Worm (Caenorhabditis elegans): ENCODE measurements around the gene E04F6.8.
A peak's percentile ranks its signal among the peaks of the same experiment; 100 is the strongest.

Gene E04F6.8

ce11 chrII:7239705-7240104 is 28.5 kb upstream of the E04F6.8 start:
- TF ChIP-seq fkh-10 (GFP tag; optimal IDR thresholded peaks at IDR 0.05): no peak
- TF ChIP-seq nhr-85 (tag): peak; percentile 56
- TF ChIP-seq lin-14 (GFP tag; optimal IDR thresholded peaks at IDR 0.05): peak; percentile 13

ce11 chrII:7238791-7239190 is 27.6 kb upstream of the E04F6.8 start:
- TF ChIP-seq nhr-20 (tag; optimal IDR thresholded peaks at IDR 0.05) (no peak), lin-14 (GFP tag; optimal IDR thresholded peaks at IDR 0.05) (peak; percentile 31), efl-1 (optimal IDR thresholded peaks at IDR 0.05) (no peak), efl-1 (GFP tag; optimal IDR thresholded peaks at IDR 0.05 in 1 of 2) (peak in 1 of 2 experiments; percentile 52), nhr-85 (tag) (peak; percentile 60)

- TF ChIP-seq mep-1 (tag; optimal IDR thresholded peaks at IDR 0.05): no peak
- peak; percentile 95 for TF ChIP-seq elt-2 (tag; optimal IDR thresholded peaks at IDR 0.05)
- TF ChIP-seq sox-4 (tag; optimal IDR thresholded peaks at IDR 0.05): no peak
- no peak for TF ChIP-seq efl-1 (optimal IDR thresholded peaks at IDR 0.05)
- peak in 1 of 2 experiments; percentile 87 for TF ChIP-seq efl-1 (GFP tag; optimal IDR thresholded peaks at IDR 0.05 in 1 of 2)
- TF ChIP-seq pag-3 (tag; optimal IDR thresholded peaks at IDR 0.05; ENCODE audit: borderline replicate concordance, insufficient read depth): no peak
- no peak for TF ChIP-seq zag-1 (tag; optimal IDR thresholded peaks at IDR 0.05)
- peak in 1 of 2 experiments; percentile 2 for TF ChIP-seq mdl-1 (tag; optimal IDR thresholded peaks at IDR 0.05)
- TF ChIP-seq jun-1 (tag; optimal IDR thresholded peaks at IDR 0.05): no peak
- no peak for TF ChIP-seq nhr-12 (tag; optimal IDR thresholded peaks at IDR 0.05)
- peak; percentile 16 for TF ChIP-seq nhr-71 (tag; optimal IDR thresholded peaks at IDR 0.05)
- TF ChIP-seq nhr-20 (tag; optimal IDR thresholded peaks at IDR 0.05): peak; percentile 23
- no peak for TF ChIP-seq ets-5 (GFP tag; IDR thresholded peaks at IDR 0.05)
- no peak for TF ChIP-seq isw-1 (GFP tag; IDR thresholded peaks at IDR 0.05)
- TF ChIP-seq fos-1 (tag; optimal IDR thresholded peaks at IDR 0.05): no peak
- no peak for TF ChIP-seq snu-23 (GFP tag; optimal IDR thresholded peaks at IDR 0.05)
- no peak for TF ChIP-seq grh-1 (GFP tag; IDR thresholded peaks at IDR 0.05)
- peak in 1 of 2 experiments; percentile 53 for TF ChIP-seq lin-35 (GFP tag; optimal IDR thresholded peaks at IDR 0.05)
- no peak for TF ChIP-seq ceh-8 (GFP tag; optimal IDR thresholded peaks at IDR 0.05)
- TF ChIP-seq fkh-8 (tag; optimal IDR thresholded peaks at IDR 0.05): no peak
- no peak for TF ChIP-seq efl-3 (GFP tag; optimal IDR thresholded peaks at IDR 0.05)
- TF ChIP-seq nhr-19 (GFP tag; conservative IDR thresholded peaks at IDR 0.05): peak; percentile 68
Observed at ce11 chrII:7238248-7238647, 27.1 kb upstream of the E04F6.8 start, which contains the start of gene aqp-1. TSS of gene aqp-1 (minus strand) at chrII:7238349.

- TF ChIP-seq lin-35 (GFP tag; optimal IDR thresholded peaks at IDR 0.05) (peak in 1 of 2 experiments; percentile 17), alr-1 (tag; optimal IDR thresholded peaks at IDR 0.05; ENCODE audit: borderline replicate concordance) (no peak), elt-2 (tag; optimal IDR thresholded peaks at IDR 0.05) (peak; percentile 8), egl-27 (tag; optimal IDR thresholded peaks at IDR 0.05) (no peak), mab-9 (GFP tag; IDR thresholded peaks at IDR 0.05) (no peak), C34B4.2 (tag; optimal IDR thresholded peaks at IDR 0.05) (no peak), swsn-7 (tag; optimal IDR thresholded peaks at IDR 0.05) (no peak), efl-1 (optimal IDR thresholded peaks at IDR 0.05) (no peak), efl-1 (GFP tag; optimal IDR thresholded peaks at IDR 0.05 in 1 of 2) (peak in 1 of 2 experiments; percentile 33), lin-14 (GFP tag; optimal IDR thresholded peaks at IDR 0.05) (no peak), nhr-77 (tag; optimal IDR thresholded peaks at IDR 0.05) (no peak), ztf-11 (tag; optimal IDR thresholded peaks at IDR 0.05) (no peak), nhr-19 (GFP tag; conservative IDR thresholded peaks at IDR 0.05) (no peak), nhr-71 (tag; optimal IDR thresholded peaks at IDR 0.05) (peak; percentile 2), zip-4 (GFP tag; optimal IDR thresholded peaks at IDR 0.05) (no peak), nhr-20 (tag; optimal IDR thresholded peaks at IDR 0.05) (no peak), unc-62 (GFP tag; optimal IDR thresholded peaks at IDR 0.05) (no peak)
Observed at ce11 chrII:7236937-7237336, 25.8 kb upstream of the E04F6.8 start.

ce11 chrII:7233274-7233673 is 22.1 kb upstream of the E04F6.8 start:
- TF ChIP-seq elt-2 (tag; optimal IDR thresholded peaks at IDR 0.05) (peak; percentile 32), mdl-1 (tag; optimal IDR thresholded peaks at IDR 0.05) (no peak), aha-1 (tag; optimal IDR thresholded peaks at IDR 0.05) (no peak), efl-1 (optimal IDR thresholded peaks at IDR 0.05) (no peak), efl-1 (GFP tag; optimal IDR thresholded peaks at IDR 0.05 in 1 of 2) (peak in 1 of 2 experiments; percentile 65), irx-1 (tag; optimal IDR thresholded peaks at IDR 0.05) (no peak), lin-35 (GFP tag; optimal IDR thresholded peaks at IDR 0.05) (peak in 1 of 2 experiments; percentile 4)
